Worm (Caenorhabditis elegans): Measurements from ENCODE around the gene msd-4.

DNA sequence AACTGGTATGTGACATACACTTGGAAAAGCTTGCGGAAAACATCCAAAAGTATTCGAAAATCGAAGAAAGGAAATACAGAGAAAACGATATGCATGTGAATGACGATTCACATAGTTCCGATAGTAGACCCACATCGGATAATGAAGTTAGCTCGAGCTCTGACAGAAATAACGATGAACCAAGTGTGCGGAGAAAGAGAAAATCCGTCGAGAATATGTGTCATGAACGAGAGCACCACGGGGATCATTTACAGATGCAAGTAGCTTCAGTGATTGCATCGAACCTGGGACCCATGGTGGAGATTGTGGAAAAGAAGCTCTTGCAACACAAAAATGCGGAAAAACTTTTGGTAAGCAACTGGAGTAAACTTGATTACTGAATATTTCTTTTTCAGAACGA, 11.6 kb downstream of the msd-4 start:
- no peak for TF ChIP-seq ceh-9 (tag; optimal IDR thresholded peaks at IDR 0.05)
- TF ChIP-seq K02D7.2 (tag; optimal IDR thresholded peaks at IDR 0.05) = no peak
- no peak for TF ChIP-seq ceh-31 (tag; optimal IDR thresholded peaks at IDR 0.05)
- no peak for TF ChIP-seq ama-1 (optimal IDR thresholded peaks at IDR 0.05)
- no peak for TF ChIP-seq pqm-1 (tag; optimal IDR thresholded peaks at IDR 0.05)
